Worm (Caenorhabditis elegans) whole organism, L4 larva: ENCODE measurements around the gene sssh-1.

Experiments
- Y5F2A.4 ChIP-seq: fragments of 200-800 bp; sonication (Bioruptor generic); optimal IDR thresholded peaks from 2 replicates; lab custom pipeline; 2018; ENCODE audit warnings: mild to moderate bottlenecking, missing genetic modification characterization, missing compliant biosample characterization
- fos-1 ChIP-seq: fragments of 150-350 bp; optimal IDR thresholded peaks from 2 replicates; lab custom pipeline; 2014; ENCODE audit warnings: missing biosample characterization, missing genetic modification characterization
- madf-9 ChIP-seq: fragments of 200-800 bp; sonication (Bioruptor generic); conservative IDR thresholded peaks from 2 replicates; pipeline ENCODE4 v1.3.6; 2022; ENCODE audit warnings: missing genetic modification reagents, missing genetic modification characterization, missing compliant biosample characterization
- mxl-2 ChIP-seq: fragments of 200-800 bp; sonication (Bioruptor generic); conservative IDR thresholded peaks from 2 replicates; pipeline ENCODE4 v1.3.6; 2022; ENCODE audit warnings: missing genetic modification reagents, missing genetic modification characterization, missing compliant biosample characterization
- nhr-25 ChIP-seq: sonication (generic microtip); optimal IDR thresholded peaks from 2 replicates; lab custom pipeline; 2017; ENCODE audit warnings: missing genetic modification characterization, mild to moderate bottlenecking, missing compliant biosample characterization, antibody characterized with exemption, moderate library complexity, borderline replicate concordance; ENCODE audit not compliant: insufficient read depth
- pha-4 ChIP-seq, 2 experiments: fragments of 150-350 bp in 1 of 2; fragments of 200-800 bp in 1 of 2; sonication (Bioruptor generic) in 1 of 2; IDR thresholded peaks in 1 of 2; optimal IDR thresholded peaks in 1 of 2; 2 replicates each; pipeline versions ENCODE4 v1.3.6 to Lab custom; 2014 to 2022; ENCODE audit warnings: missing genetic modification characterization in 2 of 2, missing genetic modification reagents in 2 of 2, missing biosample characterization in 1 of 2, missing compliant biosample characterization in 1 of 2

ce11 chrX:14845637-14846036 is 30.1 kb upstream of the sssh-1 start, which contains the start of gene egrh-1:
- no peak for TF ChIP-seq madf-9 (GFP tag; lab: Robert Waterston, UW)
- TF ChIP-seq fos-1 (tag; lab: Kevin White, UChicago): no peak
- no peak for TF ChIP-seq mxl-2
- TF ChIP-seq nhr-25 (tag; lab: Kevin White, UChicago): no peak
- TF ChIP-seq pha-4 (GFP tag; IDR thresholded peaks at IDR 0.05; lab: Robert Waterston, UW): no peak
- TF ChIP-seq pha-4 (tag; optimal IDR thresholded peaks at IDR 0.05; lab: Kevin White, UChicago): no peak
- no peak for TF ChIP-seq Y5F2A.4
